Worm (Caenorhabditis elegans): Measurements from ENCODE around the gene F09B12.3.

Gene F09B12.3

DNA sequence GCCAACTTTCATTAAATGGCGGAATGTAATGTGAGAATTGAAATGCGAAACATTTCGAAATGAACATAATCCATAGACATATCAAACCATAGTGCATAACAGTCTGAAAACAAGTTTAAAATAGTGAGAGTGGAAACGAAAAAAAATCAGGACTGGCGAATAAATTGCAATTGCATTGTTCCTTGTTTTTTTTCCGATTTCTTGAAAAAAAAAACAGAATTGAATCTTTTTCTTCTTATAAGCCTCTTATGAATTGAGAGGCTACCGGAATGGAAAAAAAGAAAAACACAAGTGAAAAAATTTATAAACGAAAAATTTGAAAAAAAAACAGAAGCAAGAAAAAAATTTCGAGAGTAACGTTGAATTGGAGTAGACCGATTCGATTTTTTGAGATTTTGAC is 18.8 kb upstream of the F09B12.3 start, which contains the start of gene R07D5.2:
R07D5.2 (minus strand) TSS at position 101 of the 400 bp plus-strand sequence.
- no peak for TF ChIP-seq F52B5.7 (tag; optimal IDR thresholded peaks at IDR 0.05)
- no peak for TF ChIP-seq K11D2.4 (GFP tag; IDR thresholded peaks at IDR 0.05)
- TF ChIP-seq dpff-1 (tag; optimal IDR thresholded peaks at IDR 0.05): no peak
- TF ChIP-seq F33H1.4 (GFP tag; IDR thresholded peaks at IDR 0.05): no peak
- no peak for TF ChIP-seq rcor-1 (GFP tag; IDR thresholded peaks at IDR 0.05)
- TF ChIP-seq F10E7.11 (tag; optimal IDR thresholded peaks at IDR 0.05): no peak
- TF ChIP-seq ZK185.1 (tag; optimal IDR thresholded peaks at IDR 0.05; ENCODE audit: poor library complexity, severe bottlenecking): no peak
- no peak for TF ChIP-seq K12H6.12 (tag; optimal IDR thresholded peaks at IDR 0.05)
- no peak for TF ChIP-seq hmg-20 (GFP tag; IDR thresholded peaks at IDR 0.05)
- no peak for TF ChIP-seq F37B4.10 (GFP tag; IDR thresholded peaks at IDR 0.05)
- TF ChIP-seq zfh-2 (GFP tag; conservative IDR thresholded peaks at IDR 0.05): no peak
- TF ChIP-seq F55B11.4 (tag; optimal IDR thresholded peaks at IDR 0.05; ENCODE audit: borderline replicate concordance, insufficient read depth): no peak
- TF ChIP-seq madf-6 (GFP tag; IDR thresholded peaks at IDR 0.05): no peak
- no peak for TF ChIP-seq pha-4 (tag; optimal IDR thresholded peaks at IDR 0.05)
- TF ChIP-seq tbx-9 (tag; optimal IDR thresholded peaks at IDR 0.05; ENCODE audit: borderline replicate concordance): no peak
- TF ChIP-seq rec-8 (tag; optimal IDR thresholded peaks at IDR 0.05): no peak

DNA sequence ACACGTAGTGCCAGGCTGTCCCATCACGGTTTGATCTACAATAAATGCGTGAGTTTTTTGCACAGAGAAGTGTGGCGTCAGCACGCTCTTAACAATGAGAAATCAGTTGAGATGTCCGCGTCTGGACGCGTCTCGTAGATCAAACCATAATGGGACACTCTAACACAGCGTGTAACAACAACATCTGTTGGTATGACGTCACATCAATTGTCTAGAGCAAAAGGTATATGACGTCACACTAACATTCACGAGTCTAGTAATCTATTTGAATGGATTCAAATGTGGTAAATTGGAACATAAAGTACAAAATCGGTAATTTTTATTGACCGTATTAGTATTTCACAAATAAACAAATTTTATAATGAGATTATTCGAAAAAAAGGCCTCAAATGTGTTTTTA is 18.0 kb upstream of the F09B12.3 start:
- TF ChIP-seq dpl-1 (GFP tag; optimal IDR thresholded peaks at IDR 0.05) (no peak), attf-3 (GFP tag; conservative IDR thresholded peaks at IDR 0.05) (no peak), nfya-1 (tag; optimal IDR thresholded peaks at IDR 0.05; ENCODE audit: borderline replicate concordance, insufficient read depth) (no peak), rcor-1 (GFP tag; IDR thresholded peaks at IDR 0.05) (no peak), Y53G8AR.9 (GFP tag; conservative IDR thresholded peaks at IDR 0.05) (no peak), F57A8.1 (GFP tag; optimal IDR thresholded peaks at IDR 0.05) (no peak), F37B4.10 (GFP tag; IDR thresholded peaks at IDR 0.05) (no peak), ekl-4 (GFP tag; IDR thresholded peaks at IDR 0.05) (no peak), C06A6.2 (GFP tag; conservative IDR thresholded peaks at IDR 0.05) (no peak), nhr-27 (tag; optimal IDR thresholded peaks at IDR 0.05) (no peak), zfh-2 (GFP tag; conservative IDR thresholded peaks at IDR 0.05) (no peak), dox-1 (GFP tag; IDR thresholded peaks at IDR 0.05) (no peak), unc-62 (GFP tag; optimal IDR thresholded peaks at IDR 0.05) (no peak), mcd-1 (GFP tag; IDR thresholded peaks at IDR 0.05) (no peak), ztf-26 (tag; optimal IDR thresholded peaks at IDR 0.05) (no peak), nfya-2 (GFP tag; IDR thresholded peaks at IDR 0.05) (no peak), C17E4.6 (GFP tag; IDR thresholded peaks at IDR 0.05) (no peak), mxl-1 (tag; optimal IDR thresholded peaks at IDR 0.05) (no peak), cebp-2 (GFP tag; IDR thresholded peaks at IDR 0.05) (no peak)

DNA sequence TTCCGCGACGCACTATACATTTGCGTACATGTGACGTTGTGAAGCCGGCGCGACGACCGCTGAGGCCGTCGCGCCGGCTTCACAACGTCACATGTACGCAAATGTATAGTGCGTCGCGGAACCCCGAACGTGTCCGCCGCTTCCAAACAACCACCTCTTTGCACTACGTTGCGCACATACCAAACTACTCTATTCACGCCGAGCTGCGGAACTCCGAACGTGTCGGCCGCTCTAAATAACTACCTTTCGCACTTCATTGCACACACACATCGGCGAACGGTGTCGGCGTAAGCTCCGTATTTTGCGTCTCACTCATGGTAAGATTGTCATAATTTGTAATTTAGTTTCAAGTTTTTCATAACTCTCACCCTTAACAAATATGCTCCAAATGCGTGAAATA is 14.4 kb upstream of the F09B12.3 start:
- no peak for TF ChIP-seq ceh-79 (tag; optimal IDR thresholded peaks at IDR 0.05)
- TF ChIP-seq snpc-3.4 (tag; optimal IDR thresholded peaks at IDR 0.05): no peak
- no peak for TF ChIP-seq madf-6 (GFP tag; IDR thresholded peaks at IDR 0.05)
- no peak for TF ChIP-seq snpc-4 (GFP tag; optimal IDR thresholded peaks at IDR 0.05)
- TF ChIP-seq snpc-4 (tag; optimal IDR thresholded peaks at IDR 0.05): peak in 2 of 4 experiments; percentile 34 to 71
- TF ChIP-seq him-1 (tag; optimal IDR thresholded peaks at IDR 0.05): no peak
- TF ChIP-seq Y95B8A.8 (GFP tag; IDR thresholded peaks at IDR 0.05): no peak
- no peak for TF ChIP-seq chd-7 (tag; optimal IDR thresholded peaks at IDR 0.05)
- 0 out of 2 replicates have a peak, but pooled peaks have one; percentile 41 for TF ChIP-seq ceh-58 (GFP tag; IDR thresholded peaks at IDR 0.05)
- TF ChIP-seq cebp-2 (GFP tag; IDR thresholded peaks at IDR 0.05): no peak
- 0 out of 2 replicates have a peak, but pooled peaks have one; percentile 32 for TF ChIP-seq ztf-25 (GFP tag; IDR thresholded peaks at IDR 0.05)
- TF ChIP-seq gei-17 (GFP tag; optimal IDR thresholded peaks at IDR 0.05): no peak
